Fruit fly (Drosophila melanogaster): Measurements from ENCODE around the gene NPFR.

The NPFR gene

DNA sequence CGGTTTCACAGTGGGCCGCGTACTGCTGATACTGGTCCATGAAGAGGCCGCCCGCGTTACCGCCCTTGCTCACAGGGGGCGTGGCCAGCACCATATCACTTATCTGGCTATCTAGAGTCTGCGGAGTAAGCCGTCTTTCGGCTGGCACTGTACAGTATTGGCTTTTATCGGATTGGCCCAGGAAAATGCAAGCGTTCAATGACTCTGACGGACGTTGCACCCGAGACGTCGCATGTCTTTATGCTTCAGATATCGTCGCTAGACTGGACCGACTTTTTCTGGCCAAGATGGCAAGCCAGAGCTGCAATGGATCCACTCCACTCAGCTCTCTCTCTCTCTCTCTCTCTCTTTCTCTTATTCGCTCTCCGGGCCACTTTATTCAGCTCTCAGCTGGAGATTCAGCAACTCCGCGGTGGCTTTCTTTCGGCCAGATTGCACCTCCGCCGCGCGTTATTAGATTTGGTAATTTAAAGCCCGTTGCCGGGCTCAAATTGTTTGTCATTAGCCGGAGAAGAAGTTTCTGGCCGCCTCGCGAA lies 30.1 kb upstream of the NPFR start, which contains the start of gene CG31559:
Gene CG31559, minus strand, starts transcription at position 273 of the 536 bp plus-strand sequence.
- TF ChIP-seq oc (tag; optimal IDR thresholded peaks at IDR 0.05) (peak; percentile 38), CG3407 (GFP tag; optimal IDR thresholded peaks at IDR 0.05) (no peak), ATbp (GFP tag; optimal IDR thresholded peaks at IDR 0.05) (no peak), knrl (GFP tag; IDR thresholded peaks at IDR 0.05; ENCODE audit: partially characterized antibody) (no peak), CG1233 (GFP tag; optimal IDR thresholded peaks at IDR 0.05) (no peak), Dll (GFP tag; IDR thresholded peaks at IDR 0.05; ENCODE audit: partially characterized antibody) (no peak), CG8089 (GFP tag; optimal IDR thresholded peaks at IDR 0.05) (no peak), wek (GFP tag; optimal IDR thresholded peaks at IDR 0.05) (no peak), Med (GFP tag) (peak; percentile 13), PHDP (tag; optimal IDR thresholded peaks at IDR 0.05) (no peak), amos (GFP tag; IDR thresholded peaks at IDR 0.05; ENCODE audit: partially characterized antibody) (no peak), BtbVII (GFP tag; optimal IDR thresholded peaks at IDR 0.05) (no peak), ci (GFP tag; IDR thresholded peaks at IDR 0.05) (peak; percentile 31; the same call in 1 of the 3 replicates), nerfin-1 (tag; optimal IDR thresholded peaks at IDR 0.05) (no peak), D (optimal IDR thresholded peaks at IDR 0.05) (no peak), D (GFP tag; optimal IDR thresholded peaks at IDR 0.05) (no peak), zf30C (GFP tag; optimal IDR thresholded peaks at IDR 0.05) (no peak), CG15479 (GFP tag; optimal IDR thresholded peaks at IDR 0.05) (no peak), CG2129 (GFP tag; IDR thresholded peaks at IDR 0.05; ENCODE audit: partially characterized antibody) (no peak), sna (GFP tag; IDR thresholded peaks at IDR 0.05; ENCODE audit: partially characterized antibody) (0 out of 2 replicates have a peak, but pooled peaks have one; percentile 16), HLH3B (GFP tag; IDR thresholded peaks at IDR 0.05) (0 out of 2 replicates have a peak, but pooled peaks have one; percentile 5), Trl (optimal IDR thresholded peaks at IDR 0.05) (peak; percentile 45 to 69), Trl (GFP tag; optimal IDR thresholded peaks at IDR 0.05) (no peak), tll (GFP tag; optimal IDR thresholded peaks at IDR 0.05) (no peak), gce (GFP tag; IDR thresholded peaks at IDR 0.05) (no peak), chinmo (GFP tag; IDR thresholded peaks at IDR 0.05; ENCODE audit: partially characterized antibody) (0 out of 4 replicates have a peak, but pooled peaks have one; percentile 32), Jarid2 (GFP tag; optimal IDR thresholded peaks at IDR 0.05) (peak; percentile 27), CG3838 (GFP tag; optimal IDR thresholded peaks at IDR 0.05) (no peak), pzg (GFP tag; optimal IDR thresholded peaks at IDR 0.05) (no peak), CG12155 (GFP tag; optimal IDR thresholded peaks at IDR 0.05) (no peak)

DNA sequence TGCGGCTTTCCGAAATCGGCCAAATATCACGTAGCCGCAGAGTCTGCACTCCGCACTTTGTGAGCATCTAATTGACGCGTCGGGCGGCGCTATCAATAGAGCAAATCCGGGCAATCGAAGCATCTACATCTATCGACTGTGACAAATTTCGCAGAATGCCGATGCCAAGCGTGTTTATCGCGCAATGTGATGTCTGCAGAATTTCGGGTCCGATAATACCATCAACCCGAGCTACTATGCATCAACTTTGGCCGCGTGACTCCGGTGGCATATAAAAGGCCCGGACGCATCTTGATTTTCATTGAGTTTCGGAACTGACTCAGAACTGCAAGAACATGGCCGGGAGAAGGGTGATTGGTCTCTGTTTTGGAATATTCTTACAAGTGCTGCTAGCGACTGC lies 19.9 kb upstream of the NPFR start, which contains the start of gene CG1077:
Gene CG1077, plus strand, starts transcription at position 301 of the 400 bp plus-strand sequence.
- TF ChIP-seq CG17912 (GFP tag; optimal IDR thresholded peaks at IDR 0.05) (no peak), chinmo (GFP tag; IDR thresholded peaks at IDR 0.05; ENCODE audit: partially characterized antibody) (0 out of 4 replicates have a peak, but pooled peaks have one; percentile 15), CG13894 (tag; optimal IDR thresholded peaks at IDR 0.05) (no peak), Deaf1 (tag; optimal IDR thresholded peaks at IDR 0.05) (no peak)

DNA sequence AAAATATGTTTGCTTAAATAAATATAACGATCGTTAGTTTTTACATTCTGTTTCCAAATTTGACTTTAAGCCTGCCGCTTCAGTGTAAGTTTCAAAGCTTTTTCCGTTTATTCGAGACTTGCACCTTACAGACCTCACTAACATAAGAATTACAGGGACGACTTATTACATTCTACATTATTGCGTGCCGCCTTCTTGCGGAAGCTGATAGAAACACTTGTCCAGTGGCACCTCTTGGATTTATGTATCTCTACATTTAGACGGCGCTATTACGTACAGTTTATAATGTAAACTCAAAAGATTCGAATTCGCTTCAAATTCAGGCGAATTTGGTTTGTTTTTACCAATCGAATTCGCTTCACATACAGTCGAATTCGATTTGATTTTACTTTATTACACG lies 16.4 kb upstream of the NPFR start:
- no peak for TF ChIP-seq cato (GFP tag; optimal IDR thresholded peaks at IDR 0.05; ENCODE audit: borderline replicate concordance)
- TF ChIP-seq zen2 (GFP tag; IDR thresholded peaks at IDR 0.05; ENCODE audit: partially characterized antibody), result no peak
- TF ChIP-seq seq (GFP tag; IDR thresholded peaks at IDR 0.05), result no peak
- no peak for TF ChIP-seq aop (GFP tag; IDR thresholded peaks at IDR 0.05)
- TF ChIP-seq onecut (GFP tag; IDR thresholded peaks at IDR 0.05), result no peak
- TF ChIP-seq fu2 (GFP tag; optimal IDR thresholded peaks at IDR 0.05), result no peak
- no peak for TF ChIP-seq CG11695 (GFP tag; IDR thresholded peaks at IDR 0.05)
- TF ChIP-seq dpn (GFP tag; optimal IDR thresholded peaks at IDR 0.05), result peak; percentile 3 to 45
- TF ChIP-seq Nf-YB (GFP tag; optimal IDR thresholded peaks at IDR 0.05), result no peak
- peak; percentile 9; the same call in 1 of the 3 replicates for TF ChIP-seq CG6791 (GFP tag; IDR thresholded peaks at IDR 0.05; ENCODE audit: partially characterized antibody)
- peak; percentile 39 for TF ChIP-seq CG14710 (tag; optimal IDR thresholded peaks at IDR 0.05)
- TF ChIP-seq her (GFP tag; optimal IDR thresholded peaks at IDR 0.05), result no peak
- TF ChIP-seq Taf1 (GFP tag; IDR thresholded peaks at IDR 0.05), result no peak
- TF ChIP-seq lola (GFP tag; optimal IDR thresholded peaks at IDR 0.05), result no peak
- TF ChIP-seq eyg (GFP tag; optimal IDR thresholded peaks at IDR 0.05), result no peak

Data from whole organism, embryonic.